Worm (Caenorhabditis elegans) whole organism, young adult: ENCODE results near the gene C54C6.5.

Experiments
- C06A6.2 ChIP-seq: fragments of 200-800 bp; sonication (Bioruptor generic); conservative IDR thresholded peaks from 2 replicates; pipeline ENCODE4 v1.3.6; 2022; ENCODE audit warnings: missing genetic modification characterization, missing compliant biosample characterization
- C17E4.6 ChIP-seq: fragments of 200-800 bp; sonication (Bioruptor generic); IDR thresholded peaks from 2 replicates; pipeline ENCODE4 v1.3.6; 2022; ENCODE audit warnings: missing genetic modification reagents, missing genetic modification characterization, missing compliant biosample characterization
- F55B11.4 ChIP-seq: sonication (generic microtip); optimal IDR thresholded peaks from 2 replicates; lab custom pipeline; 2016; ENCODE audit warnings: missing compliant biosample characterization, missing genetic modification characterization, borderline replicate concordance; ENCODE audit not compliant: insufficient read depth
- F57C9.4 ChIP-seq: sonication (generic microtip); optimal IDR thresholded peaks from 2 replicates; lab custom pipeline; 2017; ENCODE audit warnings: mild to moderate bottlenecking, missing genetic modification characterization, missing compliant biosample characterization
- K11D2.4 ChIP-seq: fragments of 200-800 bp; sonication (Bioruptor generic); IDR thresholded peaks from 2 replicates; pipeline ENCODE4 v1.3.6; 2022; ENCODE audit warnings: missing genetic modification reagents, missing genetic modification characterization, missing compliant biosample characterization
- K12H6.12 ChIP-seq: fragments of 200-800 bp; sonication (Bioruptor generic); optimal IDR thresholded peaks from 2 replicates; lab custom pipeline; 2018; ENCODE audit warnings: mild to moderate bottlenecking, missing genetic modification characterization, missing compliant biosample characterization
- T07F8.4 ChIP-seq: sonication (generic microtip); optimal IDR thresholded peaks from 2 replicates; lab custom pipeline; 2016; ENCODE audit warnings: mild to moderate bottlenecking, missing genetic modification characterization, moderate library complexity, missing compliant biosample characterization
- ZK185.1 ChIP-seq: sonication (generic microtip); optimal IDR thresholded peaks from 2 replicates; lab custom pipeline; 2016; ENCODE audit warnings: mild to moderate bottlenecking, missing genetic modification characterization, missing compliant biosample characterization; ENCODE audit not compliant: poor library complexity, severe bottlenecking
- aptf-2 ChIP-seq: fragments of 200-800 bp; sonication (Bioruptor generic); conservative IDR thresholded peaks from 2 replicates; pipeline ENCODE4 v1.3.6; 2022; ENCODE audit warnings: missing genetic modification reagents, missing genetic modification characterization, missing compliant biosample characterization
- atf-7 ChIP-seq: sonication (generic microtip); optimal IDR thresholded peaks from 2 replicates; lab custom pipeline; 2017; ENCODE audit warnings: mild to moderate bottlenecking, missing genetic modification characterization, missing compliant biosample characterization
- attf-6 ChIP-seq: fragments of 200-800 bp; sonication (Bioruptor generic); IDR thresholded peaks from 2 replicates; pipeline ENCODE4 v1.3.6; 2022; ENCODE audit warnings: missing genetic modification reagents, missing genetic modification characterization, missing compliant biosample characterization
- ccch-3 ChIP-seq: fragments of 200-800 bp; sonication (Bioruptor generic); optimal IDR thresholded peaks from 2 replicates; lab custom pipeline; 2018; ENCODE audit warnings: mild to moderate bottlenecking, missing genetic modification characterization, missing compliant biosample characterization
- cebp-1 ChIP-seq, 2 experiments: fragments of 200-800 bp in 1 of 2; sonication (Bioruptor generic) in 1 of 2; sonication (generic microtip) in 1 of 2; IDR thresholded peaks in 1 of 2; optimal IDR thresholded peaks in 1 of 2; 2 replicates each; pipeline versions ENCODE4 v1.3.6 to Lab custom; 2017 to 2022; ENCODE audit warnings: missing compliant biosample characterization in 2 of 2, missing genetic modification characterization in 2 of 2, mild to moderate bottlenecking in 1 of 2, missing genetic modification reagents in 1 of 2, moderate library complexity in 1 of 2
- ceh-58 ChIP-seq: fragments of 200-800 bp; sonication (Bioruptor generic); IDR thresholded peaks from 2 replicates; pipeline ENCODE4 v1.3.6; 2022; ENCODE audit warnings: missing genetic modification characterization, missing compliant biosample characterization
- chd-7 ChIP-seq: sonication (generic microtip); optimal IDR thresholded peaks from 2 replicates; lab custom pipeline; 2016; ENCODE audit warnings: mild to moderate bottlenecking, missing genetic modification characterization, moderate library complexity, missing compliant biosample characterization
- dox-1 ChIP-seq: fragments of 200-800 bp; sonication (Bioruptor generic); IDR thresholded peaks from 2 replicates; pipeline ENCODE4 v1.3.6; 2022; ENCODE audit warnings: missing genetic modification reagents, missing genetic modification characterization, missing compliant biosample characterization
- dpl-1 ChIP-seq: fragments of 150-350 bp; optimal IDR thresholded peaks from 2 replicates; lab custom pipeline; 2014; ENCODE audit warnings: missing biosample characterization, missing genetic modification reagents, missing genetic modification characterization
- egrh-3 ChIP-seq: fragments of 200-800 bp; sonication (Bioruptor generic); IDR thresholded peaks from 2 replicates; pipeline ENCODE4 v1.3.6; 2022; ENCODE audit warnings: missing genetic modification reagents, missing genetic modification characterization, missing compliant biosample characterization
- ekl-4 ChIP-seq: fragments of 200-800 bp; sonication (Bioruptor generic); IDR thresholded peaks from 2 replicates; pipeline ENCODE4 v1.3.6; 2022; ENCODE audit warnings: missing genetic modification reagents, missing genetic modification characterization, missing compliant biosample characterization
- ets-4 ChIP-seq: fragments of 200-800 bp; sonication (Bioruptor generic); optimal IDR thresholded peaks from 2 replicates; lab custom pipeline; 2018; ENCODE audit warnings: mild to moderate bottlenecking, missing genetic modification characterization, missing compliant biosample characterization
- hmg-1.2 ChIP-seq: fragments of 200-800 bp; sonication (Bioruptor generic); IDR thresholded peaks from 2 replicates; pipeline ENCODE4 v1.3.6; 2022; ENCODE audit warnings: missing genetic modification reagents, missing genetic modification characterization, missing compliant biosample characterization
- let-607 ChIP-seq, 2 experiments: fragments of 200-800 bp in 1 of 2; sonication (Bioruptor generic) in 1 of 2; sonication (generic microtip) in 1 of 2; optimal IDR thresholded peaks; 2 replicates each; lab custom pipeline; 2016 to 2018; ENCODE audit warnings: mild to moderate bottlenecking in 2 of 2, missing compliant biosample characterization in 2 of 2, missing genetic modification characterization in 2 of 2, moderate library complexity in 2 of 2, missing genotype in 1 of 2
- lin-26 ChIP-seq: fragments of 200-800 bp; sonication (Bioruptor generic); IDR thresholded peaks from 2 replicates; pipeline ENCODE4 v1.3.6; 2022; ENCODE audit warnings: missing genetic modification reagents, missing genetic modification characterization, missing compliant biosample characterization
- lin-35 ChIP-seq, 3 experiments: fragments of 150-350 bp in 2 of 3; sonication (generic microtip) in 1 of 3; optimal IDR thresholded peaks; 2 replicates each; lab custom pipeline; 2014 to 2018; ENCODE audit warnings: missing biosample characterization in 3 of 3, missing genetic modification characterization in 3 of 3, missing genetic modification reagents in 3 of 3
- lin-40 ChIP-seq: sonication (generic microtip); optimal IDR thresholded peaks from 2 replicates; lab custom pipeline; 2016; ENCODE audit warnings: missing genetic modification characterization, mild to moderate bottlenecking, missing compliant biosample characterization, missing genotype, missing genetic modification reagents
- lsl-1 ChIP-seq: fragments of 200-800 bp; sonication (Bioruptor generic); optimal IDR thresholded peaks from 2 replicates; lab custom pipeline; 2018; ENCODE audit warnings: mild to moderate bottlenecking, missing genetic modification characterization, moderate library complexity, missing compliant biosample characterization
- madf-10 ChIP-seq: sonication (generic microtip); optimal IDR thresholded peaks from 2 replicates; lab custom pipeline; 2016; ENCODE audit warnings: mild to moderate bottlenecking, missing genetic modification characterization, missing compliant biosample characterization
- mxl-1 ChIP-seq: sonication (generic microtip); optimal IDR thresholded peaks from 2 replicates; lab custom pipeline; 2016; ENCODE audit warnings: missing genetic modification characterization, missing compliant biosample characterization
- nhr-120 ChIP-seq: fragments of 200-800 bp; sonication (Bioruptor generic); IDR thresholded peaks from 2 replicates; pipeline ENCODE4 v1.3.6; 2022; ENCODE audit warnings: missing genetic modification characterization, missing compliant biosample characterization
- nhr-179 ChIP-seq: sonication (generic microtip); optimal IDR thresholded peaks from 2 replicates; lab custom pipeline; 2016; ENCODE audit warnings: mild to moderate bottlenecking, missing genetic modification characterization, missing compliant biosample characterization
- nhr-27 ChIP-seq: fragments of 200-800 bp; sonication (Bioruptor generic); optimal IDR thresholded peaks from 2 replicates; lab custom pipeline; 2018; ENCODE audit warnings: mild to moderate bottlenecking, missing genetic modification characterization, moderate library complexity, missing compliant biosample characterization
- nhr-80 ChIP-seq: sonication (generic microtip); optimal IDR thresholded peaks from 2 replicates; lab custom pipeline; 2016; ENCODE audit warnings: missing genetic modification characterization, missing compliant biosample characterization
- rpc-1 ChIP-seq, 2 experiments: fragments of 150-350 bp in 1 of 2; sonication (generic microtip) in 1 of 2; optimal IDR thresholded peaks; 2 replicates each; lab custom pipeline; 2014 to 2018; ENCODE audit warnings: missing biosample characterization in 1 of 2, missing genetic modification characterization in 1 of 2, missing genetic modification reagents in 1 of 2, missing genotype in 1 of 2
- snpc-1.1 ChIP-seq: sonication (generic microtip); optimal IDR thresholded peaks from 2 replicates; lab custom pipeline; 2017; ENCODE audit warnings: missing genetic modification characterization, mild to moderate bottlenecking, missing compliant biosample characterization, antibody characterized with exemption, moderate library complexity, missing genotype, missing genetic modification reagents; ENCODE audit not compliant: insufficient read depth
- snpc-3.4 ChIP-seq: sonication (generic microtip); optimal IDR thresholded peaks from 2 replicates; lab custom pipeline; 2017; ENCODE audit warnings: missing genetic modification characterization, mild to moderate bottlenecking, missing compliant biosample characterization, antibody characterized with exemption, moderate library complexity, missing genotype, missing genetic modification reagents
- snpc-4 ChIP-seq, 5 experiments: fragments of 150-350 bp in 1 of 5; sonication (generic microtip) in 4 of 5; optimal IDR thresholded peaks; 2 replicates each; lab custom pipeline; 2014 to 2018; ENCODE audit warnings: missing genetic modification characterization in 5 of 5, missing biosample characterization in 3 of 5, antibody characterized with exemption in 2 of 5, mild to moderate bottlenecking in 2 of 5, missing compliant biosample characterization in 2 of 5, missing genotype in 2 of 5, moderate library complexity in 2 of 5, missing genetic modification reagents in 1 of 5
- tbp1 ChIP-seq: fragments of 200-800 bp; sonication (Bioruptor generic); optimal IDR thresholded peaks from 2 replicates; lab custom pipeline; 2018; ENCODE audit warnings: mild to moderate bottlenecking, missing genetic modification characterization, missing compliant biosample characterization
- tbx-9 ChIP-seq: sonication (generic microtip); optimal IDR thresholded peaks from 2 replicates; lab custom pipeline; 2016; ENCODE audit warnings: borderline replicate concordance, missing genetic modification characterization, inconsistent platforms, missing compliant biosample characterization
- tlf-1 ChIP-seq: fragments of 200-800 bp; sonication (Bioruptor generic); optimal IDR thresholded peaks from 2 replicates; lab custom pipeline; 2018; ENCODE audit warnings: mild to moderate bottlenecking, missing genetic modification characterization, missing compliant biosample characterization
- zfh-2 ChIP-seq: fragments of 200-800 bp; sonication (Bioruptor generic); conservative IDR thresholded peaks from 2 replicates; pipeline ENCODE4 v1.3.6; 2022; ENCODE audit warnings: missing genetic modification reagents, missing genetic modification characterization, missing compliant biosample characterization
- ztf-18 ChIP-seq: sonication (generic microtip); optimal IDR thresholded peaks from 2 replicates; lab custom pipeline; 2016; ENCODE audit warnings: missing genotype, mild to moderate bottlenecking, missing genetic modification characterization, missing compliant biosample characterization
- ztf-22 ChIP-seq: fragments of 200-800 bp; sonication (Bioruptor generic); optimal IDR thresholded peaks from 2 replicates; lab custom pipeline; 2018; ENCODE audit warnings: mild to moderate bottlenecking, missing genetic modification characterization, moderate library complexity, missing compliant biosample characterization

C54C6.5 gene

ce11 chrIII:3520417-3520816, 29.2 kb downstream of the C54C6.5 start:
- TF ChIP-seq tlf-1 (GFP tag; lab: Kevin White, UChicago) (no peak), madf-10 (tag; lab: Kevin White, UChicago) (peak; percentile 3), cebp-1 (GFP tag; IDR thresholded peaks at IDR 0.05; lab: Robert Waterston, UW) (no peak), cebp-1 (tag; optimal IDR thresholded peaks at IDR 0.05; lab: Kevin White, UChicago) (peak; percentile 61), chd-7 (peak; percentile 22), tbp1 (GFP tag; lab: Kevin White, UChicago) (peak; percentile 23), nhr-80 (tag; lab: Kevin White, UChicago) (peak; percentile 87), atf-7 (tag; lab: Kevin White, UChicago) (peak; percentile 47), hmg-1.2 (peak; percentile 63; the same call in 1 of the 2 replicates), nhr-179 (tag; lab: Kevin White, UChicago) (no peak), let-607 (tag; optimal IDR thresholded peaks at IDR 0.05; lab: Kevin White, UChicago) (peak; percentile 70 to 76), ZK185.1 (tag; lab: Kevin White, UChicago) (no peak), F55B11.4 (no peak), dpl-1 (GFP tag; lab: Kevin White, UChicago) (no peak), K12H6.12 (tag; lab: Kevin White, UChicago) (no peak), mxl-1 (tag; lab: Kevin White, UChicago) (no peak), C17E4.6 (no peak), aptf-2 (GFP tag; lab: Robert Waterston, UW) (no peak), nhr-120 (no peak), dox-1 (peak; percentile 34; the same call in 1 of the 2 replicates), ztf-22 (GFP tag; lab: Kevin White, UChicago) (peak; percentile 50), ets-4 (GFP tag; lab: Kevin White, UChicago) (peak; percentile 41), lin-40 (tag; lab: Kevin White, UChicago) (peak; percentile 8)

ce11 chrIII:3519505-3519904, 30.1 kb downstream of the C54C6.5 start, which contains the start of gene hmit-1.3:
TSS of gene hmit-1.3 (minus strand) at chrIII:3519607.
- TF ChIP-seq tlf-1 (GFP tag; lab: Kevin White, UChicago) (no peak), ceh-58 (GFP tag; lab: Robert Waterston, UW) (no peak), zfh-2 (no peak), nhr-80 (tag; lab: Kevin White, UChicago) (peak; percentile 8)

ce11 chrIII:3511808-3512207, 37.8 kb downstream of the C54C6.5 start:
- TF ChIP-seq ekl-4 (GFP tag; lab: Robert Waterston, UW) (no peak), egrh-3 (no peak), F57C9.4 (tag; lab: Kevin White, UChicago) (no peak), lin-26 (GFP tag; lab: Robert Waterston, UW) (no peak), K11D2.4 (GFP tag; lab: Robert Waterston, UW) (no peak), ztf-18 (tag; lab: Kevin White, UChicago) (no peak), hmg-1.2 (no peak), nhr-27 (tag; lab: Kevin White, UChicago) (no peak)

ce11 chrIII:3509908-3510307, 39.7 kb downstream of the C54C6.5 start, which contains the start of the genes M01F1.4 and mrpl-35:
TSS of gene M01F1.4 (minus strand) at chrIII:3510033.
TSS of gene mrpl-35 (plus strand) at chrIII:3510237.
- TF ChIP-seq nhr-120 (0 out of 2 replicates have a peak, but pooled peaks have one; percentile 22), attf-6 (GFP tag; lab: Robert Waterston, UW) (no peak), ccch-3 (GFP tag; lab: Kevin White, UChicago) (no peak), lsl-1 (GFP tag; lab: Kevin White, UChicago) (peak; percentile 78), rpc-1 (optimal IDR thresholded peaks at IDR 0.05; lab: Kevin White, UChicago) (no peak), rpc-1 (tag; optimal IDR thresholded peaks at IDR 0.05; lab: Kevin White, UChicago) (no peak), snpc-3.4 (no peak), tbx-9 (no peak), lin-35 (GFP tag; optimal IDR thresholded peaks at IDR 0.05; lab: Kevin White, UChicago) (peak in 1 of 3 experiments; percentile 9), snpc-4 (GFP tag; optimal IDR thresholded peaks at IDR 0.05; lab: Kevin White, UChicago) (no peak), snpc-4 (tag; optimal IDR thresholded peaks at IDR 0.05; lab: Kevin White, UChicago) (peak in 3 of 4 experiments; percentile 6 to 36 (median 27)), T07F8.4 (tag; lab: Kevin White, UChicago) (no peak), snpc-1.1 (no peak), C06A6.2 (GFP tag; lab: Robert Waterston, UW) (no peak)
